Fruit fly (Drosophila melanogaster): ENCODE results near the gene jumu.
A peak's percentile ranks its signal among the peaks of the same experiment; 100 is the strongest.

DNA sequence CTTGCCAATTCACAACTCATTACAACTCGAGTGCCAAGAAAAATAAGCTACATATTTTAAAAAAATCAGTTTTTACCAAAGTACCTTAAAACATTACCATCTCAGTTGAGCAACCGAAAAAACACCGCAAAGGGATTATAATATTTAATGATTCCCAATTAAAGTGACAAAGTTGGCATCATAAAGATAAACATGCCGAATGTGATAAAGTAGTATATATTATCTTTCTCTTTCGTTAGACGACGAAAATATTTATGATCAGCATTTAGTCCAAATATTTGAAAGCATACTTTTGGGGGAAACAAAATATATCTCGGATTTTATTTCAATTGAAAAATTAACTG is 38.3 kb upstream of the jumu start:
- TF ChIP-seq toe (GFP tag; optimal IDR thresholded peaks at IDR 0.05) (no peak), kay (GFP tag; ENCODE audit: borderline replicate concordance) (no peak), CG7101 (tag; optimal IDR thresholded peaks at IDR 0.05) (no peak), Hr96 (GFP tag; optimal IDR thresholded peaks at IDR 0.05) (no peak), CG14711 (tag; optimal IDR thresholded peaks at IDR 0.05) (peak; percentile 38), bab1 (GFP tag; optimal IDR thresholded peaks at IDR 0.05) (no peak), CG33017 (tag; optimal IDR thresholded peaks at IDR 0.05) (no peak), cic (GFP tag; optimal IDR thresholded peaks at IDR 0.05) (no peak)

All from whole organism, adult.